Worm (Caenorhabditis elegans) whole organism, L1 larva: Measurements from ENCODE around the gene ceh-10.

Source experiments
- C34B4.2 ChIP-seq: sonication (generic microtip); optimal IDR thresholded peaks from 2 replicates; lab custom pipeline; 2017; ENCODE audit warnings: mild to moderate bottlenecking, missing genetic modification characterization, missing compliant biosample characterization
- F16B12.6 ChIP-seq: fragments of 150-350 bp; optimal IDR thresholded peaks from 2 replicates; lab custom pipeline; 2014; ENCODE audit warnings: missing biosample characterization, missing genetic modification characterization
- ama-1 ChIP-seq: fragments of 150-350 bp; optimal IDR thresholded peaks from 2 replicates; lab custom pipeline; 2014
- ceh-88 ChIP-seq: fragments of 200-800 bp; sonication (Bioruptor generic); IDR thresholded peaks from 2 replicates; pipeline ENCODE4 v1.3.6; 2022; ENCODE audit warnings: missing genetic modification characterization, missing compliant biosample characterization
- dpl-1 ChIP-seq, 3 experiments: fragments of 150-350 bp in 2 of 3; sonication (generic microtip) in 1 of 3; optimal IDR thresholded peaks; 2 replicates each; lab custom pipeline; 2014 to 2017; ENCODE audit warnings: missing biosample characterization in 3 of 3, missing genetic modification characterization in 3 of 3, missing genetic modification reagents in 3 of 3
- dsc-1 ChIP-seq: sonication (generic microtip); optimal IDR thresholded peaks from 2 replicates; lab custom pipeline; 2016; ENCODE audit warnings: mild to moderate bottlenecking, missing genetic modification characterization, missing compliant biosample characterization
- efl-1 ChIP-seq, 4 experiments: fragments of 150-350 bp; optimal IDR thresholded peaks in 3 of 4; peaks in 1 of 4; 1 replicate in 1 of 4; 2 replicates in 3 of 4; lab custom pipeline; 2014; ENCODE audit warnings: missing biosample characterization in 2 of 4, missing genetic modification characterization in 2 of 4, missing genetic modification reagents in 2 of 4
- egl-27 ChIP-seq, 2 experiments: fragments of 150-350 bp in 1 of 2; sonication (generic microtip); optimal IDR thresholded peaks; 3 replicates each; lab custom pipeline; 2017 to 2018; ENCODE audit warnings: missing biosample characterization in 2 of 2, missing genetic modification characterization in 2 of 2, missing genetic modification reagents in 2 of 2
- elt-2 ChIP-seq: sonication (generic microtip); optimal IDR thresholded peaks from 2 replicates; lab custom pipeline; 2016; ENCODE audit warnings: missing genetic modification characterization, mild to moderate bottlenecking, inconsistent platforms, missing compliant biosample characterization, missing genetic modification reagents
- fkh-8 ChIP-seq: sonication (generic microtip); optimal IDR thresholded peaks from 2 replicates; lab custom pipeline; 2016; ENCODE audit warnings: mild to moderate bottlenecking, missing genetic modification characterization, missing compliant biosample characterization
- grh-1 ChIP-seq: fragments of 200-800 bp; sonication (Bioruptor generic); IDR thresholded peaks from 2 replicates; pipeline ENCODE4 v1.3.6; 2022; ENCODE audit warnings: missing genetic modification reagents, missing genetic modification characterization, missing compliant biosample characterization
- lin-13 ChIP-seq: fragments of 150-350 bp; optimal IDR thresholded peaks from 2 replicates; lab custom pipeline; 2014; ENCODE audit warnings: missing biosample characterization, missing genetic modification reagents, missing genetic modification characterization
- lin-14 ChIP-seq: fragments of 200-800 bp; sonication (Bioruptor generic); optimal IDR thresholded peaks from 2 replicates; lab custom pipeline; 2018; ENCODE audit warnings: mild to moderate bottlenecking, missing genetic modification characterization, moderate library complexity, missing compliant biosample characterization
- lin-15B ChIP-seq: fragments of 150-350 bp; sonication (generic microtip); optimal IDR thresholded peaks from 3 replicates; lab custom pipeline; 2014; ENCODE audit warnings: missing biosample characterization, missing genetic modification characterization
- lin-35 ChIP-seq, 2 experiments: fragments of 150-350 bp; optimal IDR thresholded peaks; 2 replicates each; lab custom pipeline; 2014; ENCODE audit warnings: missing biosample characterization in 2 of 2, missing genetic modification characterization in 2 of 2, missing genetic modification reagents in 2 of 2
- lir-3 ChIP-seq: sonication (generic microtip); optimal IDR thresholded peaks from 2 replicates; lab custom pipeline; 2016; ENCODE audit warnings: mild to moderate bottlenecking, missing genetic modification characterization, moderate library complexity, missing compliant biosample characterization; ENCODE audit not compliant: poor library complexity
- lsy-2 ChIP-seq, 2 experiments: fragments of 150-350 bp; optimal IDR thresholded peaks; 2 replicates each; lab custom pipeline; 2014; ENCODE audit warnings: missing biosample characterization in 2 of 2, missing genetic modification characterization in 2 of 2
- mab-9 ChIP-seq: fragments of 200-800 bp; sonication (Bioruptor generic); IDR thresholded peaks from 2 replicates; pipeline ENCODE4 v1.3.6; 2022; ENCODE audit warnings: missing genetic modification reagents, missing genetic modification characterization, missing compliant biosample characterization
- mdl-1 ChIP-seq, 2 experiments: fragments of 150-350 bp; optimal IDR thresholded peaks; 2 replicates each; lab custom pipeline; 2014 to 2017; ENCODE audit warnings: missing biosample characterization in 2 of 2, missing genetic modification characterization in 2 of 2, inconsistent platforms in 1 of 2
- mep-1 ChIP-seq: fragments of 150-350 bp; optimal IDR thresholded peaks from 2 replicates; lab custom pipeline; 2014; ENCODE audit warnings: missing biosample characterization, missing genetic modification characterization
- nhr-19 ChIP-seq: fragments of 200-800 bp; sonication (Bioruptor generic); conservative IDR thresholded peaks from 2 replicates; pipeline ENCODE4 v1.3.6; 2022; ENCODE audit warnings: missing genetic modification characterization, missing compliant biosample characterization
- nhr-20 ChIP-seq: sonication (generic microtip); optimal IDR thresholded peaks from 2 replicates; lab custom pipeline; 2016; ENCODE audit warnings: mild to moderate bottlenecking, missing genetic modification characterization, missing compliant biosample characterization
- nhr-47 ChIP-seq: sonication (generic microtip); optimal IDR thresholded peaks from 2 replicates; lab custom pipeline; 2016; ENCODE audit warnings: mild to moderate bottlenecking, missing genetic modification characterization, moderate library complexity, missing compliant biosample characterization
- nhr-71 ChIP-seq: sonication (generic microtip); optimal IDR thresholded peaks from 2 replicates; lab custom pipeline; 2016; ENCODE audit warnings: mild to moderate bottlenecking, missing genetic modification characterization, moderate library complexity, missing compliant biosample characterization
- nhr-76 ChIP-seq: sonication (generic microtip); optimal IDR thresholded peaks from 2 replicates; lab custom pipeline; 2017; ENCODE audit warnings: missing biosample characterization, missing genetic modification characterization
- nhr-77 ChIP-seq: fragments of 150-350 bp; optimal IDR thresholded peaks from 2 replicates; lab custom pipeline; 2014; ENCODE audit warnings: missing biosample characterization, missing genetic modification characterization
- nhr-85 ChIP-seq: sonication (generic microtip); peaks from one replicate; lab custom pipeline; 2016; ENCODE audit warnings: missing genetic modification characterization, inconsistent platforms, missing compliant biosample characterization
- pqm-1 ChIP-seq: sonication (generic microtip); optimal IDR thresholded peaks from 3 replicates; lab custom pipeline; 2017; ENCODE audit warnings: missing biosample characterization, missing genetic modification characterization
- rnt-1 ChIP-seq: sonication (generic microtip); optimal IDR thresholded peaks from 2 replicates; lab custom pipeline; 2016; ENCODE audit warnings: mild to moderate bottlenecking, missing genetic modification characterization, moderate library complexity, missing compliant biosample characterization
- skn-1 ChIP-seq: fragments of 150-350 bp; optimal IDR thresholded peaks from 2 replicates; lab custom pipeline; 2014; ENCODE audit warnings: missing biosample characterization, missing genetic modification characterization
- snu-23 ChIP-seq: sonication (generic microtip); optimal IDR thresholded peaks from 2 replicates; lab custom pipeline; 2016; ENCODE audit warnings: missing genetic modification characterization, missing compliant biosample characterization
- swsn-7 ChIP-seq: sonication (generic microtip); optimal IDR thresholded peaks from 2 replicates; lab custom pipeline; 2016; ENCODE audit warnings: missing genetic modification characterization, missing compliant biosample characterization
- tbx-2 ChIP-seq: sonication (generic microtip); optimal IDR thresholded peaks from 2 replicates; lab custom pipeline; 2016; ENCODE audit warnings: missing genetic modification characterization, missing compliant biosample characterization
- unc-86 ChIP-seq: sonication (generic microtip); optimal IDR thresholded peaks from 2 replicates; lab custom pipeline; 2016; ENCODE audit warnings: missing genetic modification characterization, missing compliant biosample characterization
- unc-98 ChIP-seq: fragments of 200-800 bp; sonication (Bioruptor generic); IDR thresholded peaks from 2 replicates; pipeline ENCODE4 v1.3.6; 2022; ENCODE audit warnings: missing genetic modification characterization, missing compliant biosample characterization
- vab-15 ChIP-seq: sonication (generic microtip); optimal IDR thresholded peaks from 2 replicates; lab custom pipeline; 2017; ENCODE audit warnings: missing genotype, mild to moderate bottlenecking, missing genetic modification characterization, missing compliant biosample characterization
- xbp-1 ChIP-seq: sonication (generic microtip); optimal IDR thresholded peaks from 2 replicates; lab custom pipeline; 2016; ENCODE audit warnings: missing genetic modification characterization, missing compliant biosample characterization
- zag-1 ChIP-seq: fragments of 150-350 bp; optimal IDR thresholded peaks from 2 replicates; lab custom pipeline; 2014; ENCODE audit warnings: missing biosample characterization, missing genetic modification characterization
- ztf-11 ChIP-seq, 2 experiments: sonication (generic microtip); optimal IDR thresholded peaks; 2 replicates each; lab custom pipeline; 2016 to 2017; ENCODE audit warnings: missing genetic modification characterization in 2 of 2, missing biosample characterization in 1 of 2, missing compliant biosample characterization in 1 of 2

ceh-10 gene

ce11 chrIII:5841676-5842075 lies 42.8 kb downstream of the ceh-10 start (continued):
- peak; percentile 78 for TF ChIP-seq nhr-71
- peak; percentile 52 for TF ChIP-seq mep-1
- TF ChIP-seq nhr-19 (GFP tag; lab: Robert Waterston, UW), result peak; percentile 58
- no peak for TF ChIP-seq zag-1 (tag; lab: Kevin White, UChicago)
- TF ChIP-seq lin-14 (GFP tag; lab: Kevin White, UChicago), result peak; percentile 83
- no peak for TF ChIP-seq C34B4.2 (tag; lab: Kevin White, UChicago)
- no peak for TF ChIP-seq pqm-1 (tag; lab: Kevin White, UChicago)
- TF ChIP-seq unc-98 (GFP tag; lab: Robert Waterston, UW), result no peak
- peak; percentile 7 for TF ChIP-seq xbp-1 (tag; lab: Kevin White, UChicago)
- peak in 1 of 2 experiments; percentile 74 for TF ChIP-seq lsy-2 (tag; optimal IDR thresholded peaks at IDR 0.05; lab: Kevin White, UChicago)
- no peak for TF ChIP-seq lin-15B (tag; lab: Kevin White, UChicago)
- TF ChIP-seq unc-86 (tag; lab: Kevin White, UChicago), result no peak
- peak; percentile 78 for TF ChIP-seq snu-23 (GFP tag; lab: Kevin White, UChicago)
- peak; percentile 59 for TF ChIP-seq nhr-47 (tag; lab: Kevin White, UChicago)
- TF ChIP-seq mab-9 (GFP tag; lab: Robert Waterston, UW), result no peak
- TF ChIP-seq ama-1 (lab: Kevin White, UChicago), result peak; percentile 33
- no peak for TF ChIP-seq F16B12.6 (tag; lab: Kevin White, UChicago)
- peak; percentile 77 for TF ChIP-seq nhr-20
- TF ChIP-seq dsc-1 (tag; lab: Kevin White, UChicago), result peak; percentile 11
- peak in 1 of 2 experiments; percentile 69 for TF ChIP-seq lin-35 (GFP tag; optimal IDR thresholded peaks at IDR 0.05; lab: Kevin White, UChicago)
- no peak for TF ChIP-seq egl-27 (tag; optimal IDR thresholded peaks at IDR 0.05; lab: Kevin White, UChicago)
- TF ChIP-seq ztf-11 (tag; optimal IDR thresholded peaks at IDR 0.05; lab: Kevin White, UChicago), result no peak
- peak in 2 of 3 experiments; percentile 31 to 37 for TF ChIP-seq dpl-1 (GFP tag; optimal IDR thresholded peaks at IDR 0.05; lab: Kevin White, UChicago)
- no peak for TF ChIP-seq elt-2 (tag; lab: Kevin White, UChicago)

ce11 chrIII:5842920-5843319 lies 44.1 kb downstream of the ceh-10 start:
- TF ChIP-seq lin-35 (GFP tag; optimal IDR thresholded peaks at IDR 0.05; lab: Kevin White, UChicago) (peak in 1 of 2 experiments; percentile 4), nhr-71 (peak; percentile 9), nhr-20 (no peak), lin-13 (GFP tag; lab: Kevin White, UChicago) (no peak), dpl-1 (GFP tag; optimal IDR thresholded peaks at IDR 0.05; lab: Kevin White, UChicago) (peak in 1 of 3 experiments; percentile 5), grh-1 (0 out of 2 replicates have a peak, but pooled peaks have one; percentile 27), swsn-7 (tag; lab: Kevin White, UChicago) (no peak), nhr-85 (peak; percentile 44), lin-14 (GFP tag; lab: Kevin White, UChicago) (peak; percentile 53), efl-1 (optimal IDR thresholded peaks at IDR 0.05; lab: Kevin White, UChicago) (no peak), efl-1 (GFP tag; optimal IDR thresholded peaks at IDR 0.05 in 1 of 2; lab: Kevin White, UChicago) (peak in 1 of 2 experiments; percentile 51), vab-15 (tag; lab: Kevin White, UChicago) (no peak)
- TF ChIP-seq, all 84 proteins: peak for 7

- TF ChIP-seq efl-1 (optimal IDR thresholded peaks at IDR 0.05; lab: Kevin White, UChicago) (peak in 1 of 2 experiments; percentile 4), efl-1 (GFP tag; optimal IDR thresholded peaks at IDR 0.05 in 1 of 2; lab: Kevin White, UChicago) (peak in 1 of 2 experiments; percentile 94), nhr-71 (peak; percentile 70), nhr-19 (GFP tag; lab: Robert Waterston, UW) (0 out of 2 replicates have a peak, but pooled peaks have one; percentile 2), rnt-1 (tag; lab: Kevin White, UChicago) (peak; percentile 18), dpl-1 (GFP tag; optimal IDR thresholded peaks at IDR 0.05; lab: Kevin White, UChicago) (no peak), nhr-77 (tag; lab: Kevin White, UChicago) (peak; percentile 11), ceh-88 (no peak), fkh-8 (tag; lab: Kevin White, UChicago) (peak; percentile 10), nhr-20 (peak; percentile 34), lsy-2 (tag; optimal IDR thresholded peaks at IDR 0.05; lab: Kevin White, UChicago) (peak in 1 of 2 experiments; percentile 31), lir-3 (no peak), nhr-76 (no peak), tbx-2 (peak; percentile 55), lin-14 (GFP tag; lab: Kevin White, UChicago) (peak; percentile 75), mdl-1 (tag; optimal IDR thresholded peaks at IDR 0.05; lab: Kevin White, UChicago) (peak in 1 of 2 experiments; percentile 62), nhr-47 (tag; lab: Kevin White, UChicago) (peak; percentile 13), mep-1 (peak; percentile 40), skn-1 (tag; lab: Kevin White, UChicago) (peak; percentile 19)
These were observed 44.8 kb downstream of the ceh-10 start for ce11 chrIII:5843662-5844061.
